Worm (Caenorhabditis elegans): ENCODE results near the gene W02B3.3.

W02B3.3 gene

ce11 chrIII:647248-647647, 21.0 kb downstream of the W02B3.3 start (continued):
- TF ChIP-seq xbp-1 (tag; optimal IDR thresholded peaks at IDR 0.05) (peak; percentile 81), jun-1 (tag; optimal IDR thresholded peaks at IDR 0.05) (no peak), alr-1 (tag; optimal IDR thresholded peaks at IDR 0.05; ENCODE audit: borderline replicate concordance) (no peak), C16A3.4 (tag; optimal IDR thresholded peaks at IDR 0.05) (no peak), nhr-11 (tag; optimal IDR thresholded peaks at IDR 0.05) (no peak), efl-1 (optimal IDR thresholded peaks at IDR 0.05) (peak; percentile 1 to 62), efl-1 (GFP tag; optimal IDR thresholded peaks at IDR 0.05 in 1 of 2) (no peak), ceh-8 (GFP tag; optimal IDR thresholded peaks at IDR 0.05) (no peak), nhr-19 (GFP tag; conservative IDR thresholded peaks at IDR 0.05) (no peak), unc-86 (tag; optimal IDR thresholded peaks at IDR 0.05) (no peak), nhr-20 (tag; optimal IDR thresholded peaks at IDR 0.05) (no peak), sptf-1 (tag; optimal IDR thresholded peaks at IDR 0.05) (no peak), unc-30 (tag; optimal IDR thresholded peaks at IDR 0.05) (no peak), ets-5 (GFP tag; IDR thresholded peaks at IDR 0.05) (no peak), nhr-77 (tag; optimal IDR thresholded peaks at IDR 0.05) (no peak), mef-2 (tag; optimal IDR thresholded peaks at IDR 0.05) (no peak), efl-3 (GFP tag; optimal IDR thresholded peaks at IDR 0.05) (no peak), unc-130 (tag; optimal IDR thresholded peaks at IDR 0.05) (no peak), zip-4 (GFP tag; optimal IDR thresholded peaks at IDR 0.05) (no peak), fos-1 (tag; optimal IDR thresholded peaks at IDR 0.05) (no peak), ztf-11 (tag; optimal IDR thresholded peaks at IDR 0.05) (no peak), unc-62 (GFP tag; optimal IDR thresholded peaks at IDR 0.05) (no peak), nhr-12 (tag; optimal IDR thresholded peaks at IDR 0.05) (no peak), lin-35 (GFP tag; optimal IDR thresholded peaks at IDR 0.05) (no peak)

DNA sequence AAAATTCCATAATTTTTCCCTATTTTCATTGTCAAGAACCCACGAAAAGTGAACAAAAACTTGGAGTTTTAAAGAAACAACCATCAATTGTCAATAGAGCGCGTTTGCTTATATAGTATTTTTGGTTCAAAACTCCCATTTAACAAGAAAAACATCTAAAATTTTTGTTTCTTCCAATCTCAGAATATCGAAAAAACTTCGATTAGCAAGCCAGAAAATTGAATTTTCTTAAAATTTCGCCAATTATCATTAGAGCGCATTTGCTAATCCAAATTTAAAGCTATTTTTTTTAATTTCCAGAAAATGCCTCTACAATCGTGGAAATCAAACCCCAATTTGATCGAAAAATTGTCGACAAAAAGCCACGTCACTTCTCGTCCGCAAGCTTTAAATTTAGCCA, 21.8 kb downstream of the W02B3.3 start, which contains the start of gene orai-1:
Gene orai-1 (plus strand): TSS at position 301 of the 400 bp plus-strand sequence.
- TF ChIP-seq xbp-1 (tag; optimal IDR thresholded peaks at IDR 0.05) (no peak), snu-23 (GFP tag; optimal IDR thresholded peaks at IDR 0.05) (no peak), elt-3 (tag; optimal IDR thresholded peaks at IDR 0.05) (no peak), zag-1 (tag; optimal IDR thresholded peaks at IDR 0.05) (no peak)

ce11 chrIII:644660-645059, 23.6 kb downstream of the W02B3.3 start:
- TF ChIP-seq lin-35 (GFP tag; optimal IDR thresholded peaks at IDR 0.05) (no peak), efl-1 (optimal IDR thresholded peaks at IDR 0.05) (no peak), efl-1 (GFP tag; optimal IDR thresholded peaks at IDR 0.05 in 1 of 2) (peak in 1 of 2 experiments; percentile 76)

ce11 chrIII:641759-642158, 26.5 kb downstream of the W02B3.3 start, which contains the start of gene W06E11.1:
TSS of gene W06E11.1 (plus strand) at chrIII:642059.
- TF ChIP-seq fos-1 (tag; optimal IDR thresholded peaks at IDR 0.05) (no peak), dsc-1 (tag; optimal IDR thresholded peaks at IDR 0.05) (no peak), ceh-63 (GFP tag; optimal IDR thresholded peaks at IDR 0.05) (no peak), mdl-1 (tag; optimal IDR thresholded peaks at IDR 0.05) (no peak), unc-86 (tag; optimal IDR thresholded peaks at IDR 0.05) (no peak), fkh-4 (tag; optimal IDR thresholded peaks at IDR 0.05; ENCODE audit: borderline replicate concordance) (no peak), C34B4.2 (tag; optimal IDR thresholded peaks at IDR 0.05) (no peak), ceh-82 (tag; optimal IDR thresholded peaks at IDR 0.05) (no peak), ama-1 (optimal IDR thresholded peaks at IDR 0.05) (no peak), nhr-11 (tag; optimal IDR thresholded peaks at IDR 0.05) (no peak), ceh-90 (tag; optimal IDR thresholded peaks at IDR 0.05) (no peak), nhr-19 (GFP tag; conservative IDR thresholded peaks at IDR 0.05) (no peak), nhr-12 (tag; optimal IDR thresholded peaks at IDR 0.05) (no peak), blmp-1 (tag; optimal IDR thresholded peaks at IDR 0.05) (no peak), nhr-71 (tag; optimal IDR thresholded peaks at IDR 0.05) (no peak), tbx-2 (tag; optimal IDR thresholded peaks at IDR 0.05) (no peak), dpl-1 (GFP tag; optimal IDR thresholded peaks at IDR 0.05) (no peak), lin-39 (tag; optimal IDR thresholded peaks at IDR 0.05) (no peak), F16B12.6 (tag; optimal IDR thresholded peaks at IDR 0.05) (no peak), zag-1 (tag; optimal IDR thresholded peaks at IDR 0.05) (no peak)
